Fruit fly (Drosophila melanogaster) whole organism, adult: ENCODE results near the gene asl.

Experiments used
- CG11617 ChIP-seq: fragments of 200-800 bp; sonication (Bioruptor generic); optimal IDR thresholded peaks from 2 replicates; lab custom pipeline; 2017; ENCODE audit warnings: mild to moderate bottlenecking, missing biosample characterization, missing genetic modification reagents, missing genetic modification characterization
- CG12768 ChIP-seq: fragments of 200-800 bp; sonication (Bioruptor generic); optimal IDR thresholded peaks from 2 replicates; lab custom pipeline; 2017; ENCODE audit warnings: missing biosample characterization, missing genetic modification characterization, mild to moderate bottlenecking, moderate library complexity, missing genetic modification reagents
- CG1620 ChIP-seq: fragments of 200-800 bp; sonication (Bioruptor generic); optimal IDR thresholded peaks from 2 replicates; lab custom pipeline; 2016; ENCODE audit warnings: missing biosample characterization, missing genetic modification characterization
- CG5204 ChIP-seq: fragments of 200-800 bp; sonication (Bioruptor generic); optimal IDR thresholded peaks from 2 replicates; lab custom pipeline; 2016; ENCODE audit warnings: missing biosample characterization, missing genetic modification characterization
- CG7045 ChIP-seq: fragments of 200-800 bp; sonication (Bioruptor generic); optimal IDR thresholded peaks from 2 replicates; lab custom pipeline; 2017; ENCODE audit warnings: missing biosample characterization, mild to moderate bottlenecking, missing genetic modification characterization
- Clk ChIP-seq: fragments of 200-800 bp; sonication (Bioruptor generic); optimal IDR thresholded peaks from 2 replicates; lab custom pipeline; 2017; ENCODE audit warnings: missing biosample characterization, missing genetic modification characterization
- Crg-1 ChIP-seq: fragments of 200-800 bp; sonication (Bioruptor generic); optimal IDR thresholded peaks from 2 replicates; lab custom pipeline; 2016; ENCODE audit warnings: missing biosample characterization, missing genetic modification characterization
- Hr96 ChIP-seq: fragments of 200-800 bp; sonication (Bioruptor generic); optimal IDR thresholded peaks from 2 replicates; lab custom pipeline; 2016; ENCODE audit warnings: missing biosample characterization, missing genetic modification characterization
- bab1 ChIP-seq: fragments of 200-800 bp; sonication (Bioruptor generic); optimal IDR thresholded peaks from 3 replicates; lab custom pipeline; 2019; ENCODE audit warnings: missing biosample characterization, mild to moderate bottlenecking, missing genetic modification characterization, moderate library complexity
- cic ChIP-seq: fragments of 200-800 bp; sonication (Bioruptor generic); optimal IDR thresholded peaks from 2 replicates; lab custom pipeline; 2017; ENCODE audit warnings: missing biosample characterization, mild to moderate bottlenecking, missing genetic modification characterization, moderate library complexity
- cnc ChIP-seq, 2 experiments: fragments of >200 bp; optimal IDR thresholded peaks; 2 replicates each; lab custom pipeline; 2017
- kay ChIP-seq: fragments of 200-800 bp; sonication (Bioruptor generic); peaks from one replicate; lab custom pipeline; 2016; ENCODE audit warnings: missing biosample characterization, missing genetic modification characterization, borderline replicate concordance

dm6 chr3R:5622406-5622752 is 16.0 kb upstream of the asl start:
- TF ChIP-seq kay (no peak), cnc (optimal IDR thresholded peaks at IDR 0.05; lab: Kevin White, UChicago) (no peak), CG1620 (no peak), CG11617 (GFP tag; lab: Kevin White, UChicago) (no peak), Clk (GFP tag; lab: Kevin White, UChicago) (no peak), cic (no peak), Hr96 (GFP tag; lab: Kevin White, UChicago) (no peak), CG12768 (GFP tag; lab: Kevin White, UChicago) (no peak), CG7045 (GFP tag; lab: Kevin White, UChicago) (no peak), Crg-1 (GFP tag; lab: Kevin White, UChicago) (no peak), CG5204 (GFP tag; lab: Kevin White, UChicago) (no peak), bab1 (GFP tag; lab: Kevin White, UChicago) (no peak)
